Worm (Caenorhabditis elegans): Measurements from ENCODE around the gene cutl-3.

The cutl-3 gene

ce11 chrX:14982525-14982924 lies 16.5 kb downstream of the cutl-3 start, which contains the start of gene plp-2:
TSS of gene plp-2 (minus strand) at chrX:14982804.
- TF ChIP-seq pha-4 (tag; optimal IDR thresholded peaks at IDR 0.05) (peak; percentile 1), ceh-82 (tag; optimal IDR thresholded peaks at IDR 0.05) (no peak), elt-1 (tag; optimal IDR thresholded peaks at IDR 0.05) (no peak), nhr-76 (tag; optimal IDR thresholded peaks at IDR 0.05) (no peak), elt-3 (tag; optimal IDR thresholded peaks at IDR 0.05) (no peak), mdl-1 (tag; optimal IDR thresholded peaks at IDR 0.05) (no peak), daf-12 (tag; optimal IDR thresholded peaks at IDR 0.05) (no peak), skn-1 (tag; optimal IDR thresholded peaks at IDR 0.05) (no peak), ama-1 (optimal IDR thresholded peaks at IDR 0.05) (peak; percentile 26)

DNA sequence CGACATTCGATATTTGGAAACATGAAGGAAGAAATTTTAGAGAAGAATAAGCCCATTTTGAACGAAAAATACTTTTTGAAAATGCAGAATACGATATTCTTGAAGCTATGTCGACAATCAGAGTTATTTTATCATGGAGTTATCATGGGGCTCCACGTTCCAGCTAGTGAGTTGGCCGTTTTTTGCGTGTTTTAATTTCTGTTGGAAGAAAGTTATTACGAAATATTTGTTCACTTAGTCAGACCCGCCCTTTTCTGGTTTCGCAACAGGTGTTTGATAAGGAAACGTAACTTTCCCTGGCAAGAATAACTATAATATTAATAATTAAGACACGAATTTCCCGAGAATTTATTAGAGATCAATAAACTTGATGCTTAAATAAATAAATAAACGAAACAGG lies 17.4 kb downstream of the cutl-3 start:
- TF ChIP-seq elt-2 (tag; optimal IDR thresholded peaks at IDR 0.05), result peak; percentile 38

DNA sequence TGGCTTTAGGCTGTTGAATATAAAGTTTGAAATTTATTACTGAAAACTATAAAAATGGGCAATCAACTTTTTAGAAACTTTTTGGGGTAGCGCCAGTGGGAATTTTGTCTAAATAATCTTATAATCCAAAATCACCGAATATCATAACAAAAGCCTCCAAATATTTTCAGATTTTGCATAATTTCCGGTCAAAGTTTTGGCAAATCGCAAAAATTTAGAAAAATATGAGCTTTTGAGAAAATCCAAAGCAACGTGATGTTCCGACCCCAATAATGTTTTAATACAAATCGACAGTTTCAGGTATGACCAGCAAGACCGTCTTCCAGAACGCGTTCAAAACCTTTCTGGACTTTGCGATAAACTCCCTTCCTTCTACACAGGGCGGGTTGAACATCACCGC lies 19.6 kb downstream of the cutl-3 start, which contains the start of gene emre-1:
emre-1 (plus strand) TSS at position 301 of the 400 bp plus-strand sequence.
- TF ChIP-seq snpc-4 (tag; optimal IDR thresholded peaks at IDR 0.05) (no peak), fos-1 (tag; optimal IDR thresholded peaks at IDR 0.05) (no peak), aly-2 (tag; optimal IDR thresholded peaks at IDR 0.05) (no peak), ztf-11 (tag; optimal IDR thresholded peaks at IDR 0.05) (no peak), egl-27 (tag; optimal IDR thresholded peaks at IDR 0.05) (no peak)

DNA sequence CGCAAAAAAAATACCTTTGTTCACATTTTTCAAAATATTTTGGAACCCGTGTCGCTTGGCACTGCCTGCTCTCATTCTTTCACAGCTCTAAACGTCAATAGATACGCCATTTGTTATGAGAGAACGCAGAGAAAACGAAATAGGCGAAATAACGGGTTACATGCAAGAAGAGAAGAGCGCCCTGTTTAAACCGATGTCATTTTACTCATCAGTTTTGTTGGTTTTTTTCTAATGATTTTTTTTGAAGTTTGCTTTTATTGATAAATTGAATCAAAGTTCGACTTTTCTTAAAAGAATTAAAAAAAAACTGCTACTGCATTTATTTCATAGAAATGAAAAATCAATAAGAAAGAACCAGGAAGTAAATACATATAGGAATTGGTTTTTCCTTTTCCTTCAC lies 20.2 kb downstream of the cutl-3 start:
- TF ChIP-seq egl-27 (tag; optimal IDR thresholded peaks at IDR 0.05), result no peak
- TF ChIP-seq fkh-2 (tag; optimal IDR thresholded peaks at IDR 0.05), result no peak
- no peak for TF ChIP-seq sea-2 (GFP tag; optimal IDR thresholded peaks at IDR 0.05)
- no peak for TF ChIP-seq tbx-2 (tag; optimal IDR thresholded peaks at IDR 0.05)
- no peak for TF ChIP-seq nhr-237 (tag; optimal IDR thresholded peaks at IDR 0.05)
- TF ChIP-seq nfya-1 (tag; optimal IDR thresholded peaks at IDR 0.05; ENCODE audit: insufficient read depth), result peak; percentile 63
- no peak for TF ChIP-seq lin-15B (tag; optimal IDR thresholded peaks at IDR 0.05)
- no peak for TF ChIP-seq elt-1 (tag; optimal IDR thresholded peaks at IDR 0.05)
- no peak for TF ChIP-seq ceh-16 (tag; optimal IDR thresholded peaks at IDR 0.05)
- TF ChIP-seq elt-2 (tag; optimal IDR thresholded peaks at IDR 0.05), result peak; percentile 2
- no peak for TF ChIP-seq nhr-23 (tag; optimal IDR thresholded peaks at IDR 0.05)
- no peak for TF ChIP-seq lsy-12 (tag; optimal IDR thresholded peaks at IDR 0.05)
- TF ChIP-seq R02D3.7 (tag; optimal IDR thresholded peaks at IDR 0.05), result no peak
- no peak for TF ChIP-seq jun-1 (tag; optimal IDR thresholded peaks at IDR 0.05)
- peak; percentile 90 for TF ChIP-seq ama-1 (optimal IDR thresholded peaks at IDR 0.05)
- no peak for TF ChIP-seq ztf-11 (tag; optimal IDR thresholded peaks at IDR 0.05)
- no peak for TF ChIP-seq unc-62 (GFP tag; optimal IDR thresholded peaks at IDR 0.05)
- TF ChIP-seq zag-1 (tag; optimal IDR thresholded peaks at IDR 0.05), result no peak
- no peak for TF ChIP-seq ceh-82 (tag; optimal IDR thresholded peaks at IDR 0.05)
- no peak for TF ChIP-seq ztf-4 (tag; optimal IDR thresholded peaks at IDR 0.05)
- TF ChIP-seq daf-12 (tag; optimal IDR thresholded peaks at IDR 0.05), result no peak
- no peak for TF ChIP-seq nhr-12 (tag; optimal IDR thresholded peaks at IDR 0.05)
- TF ChIP-seq nhr-67 (tag; optimal IDR thresholded peaks at IDR 0.05), result no peak
- TF ChIP-seq nhr-76 (tag; optimal IDR thresholded peaks at IDR 0.05), result no peak
- TF ChIP-seq nhr-28 (tag; optimal IDR thresholded peaks at IDR 0.05), result no peak
- TF ChIP-seq fkh-10 (GFP tag; optimal IDR thresholded peaks at IDR 0.05), result no peak
- TF ChIP-seq nhr-77 (tag; optimal IDR thresholded peaks at IDR 0.05), result no peak
- TF ChIP-seq eor-1 (tag; optimal IDR thresholded peaks at IDR 0.05), result no peak
- TF ChIP-seq mml-1 (tag; optimal IDR thresholded peaks at IDR 0.05), result no peak
- no peak for TF ChIP-seq mdl-1 (tag; optimal IDR thresholded peaks at IDR 0.05)
- TF ChIP-seq nhr-25 (tag; optimal IDR thresholded peaks at IDR 0.05), result peak; percentile 4
- TF ChIP-seq ZK546.5 (tag; optimal IDR thresholded peaks at IDR 0.05), result no peak
- no peak for TF ChIP-seq ceh-9 (tag; optimal IDR thresholded peaks at IDR 0.05)
- peak; percentile 11 for TF ChIP-seq hmg-11 (tag; optimal IDR thresholded peaks at IDR 0.05)
- TF ChIP-seq nhr-43 (tag; optimal IDR thresholded peaks at IDR 0.05; ENCODE audit: poor library complexity, severe bottlenecking), result peak; percentile 37
- no peak for TF ChIP-seq nhr-11 (tag; optimal IDR thresholded peaks at IDR 0.05)
- peak; percentile 70 for TF ChIP-seq pha-4 (tag; optimal IDR thresholded peaks at IDR 0.05)
- TF ChIP-seq egl-5 (tag; optimal IDR thresholded peaks at IDR 0.05), result no peak
- peak in 1 of 3 experiments; percentile 17 for TF ChIP-seq elt-3 (tag; optimal IDR thresholded peaks at IDR 0.05)
- no peak for TF ChIP-seq unc-39 (tag; optimal IDR thresholded peaks at IDR 0.05)
- TF ChIP-seq skn-1 (tag; optimal IDR thresholded peaks at IDR 0.05), result no peak
- peak; percentile 24 for TF ChIP-seq lin-39 (tag; optimal IDR thresholded peaks at IDR 0.05)
- TF ChIP-seq ceh-28 (tag; optimal IDR thresholded peaks at IDR 0.05), result peak; percentile 55
- TF ChIP-seq fos-1 (tag; optimal IDR thresholded peaks at IDR 0.05), result no peak
- TF ChIP-seq aly-2 (tag; optimal IDR thresholded peaks at IDR 0.05), result no peak
- no peak for TF ChIP-seq snpc-4 (tag; optimal IDR thresholded peaks at IDR 0.05)
- no peak for TF ChIP-seq pqm-1 (tag; optimal IDR thresholded peaks at IDR 0.05)

Measured in whole organism, L3 larva.